Fruit fly (Drosophila melanogaster) whole organism, embryonic: ENCODE results near the gene lectin-37Da.

ENCODE experiments used
- BtbVII ChIP-seq: fragments of 200-800 bp; sonication (Bioruptor generic); optimal IDR thresholded peaks from 3 replicates; lab custom pipeline; 2017; ENCODE audit warnings: missing biosample characterization, mild to moderate bottlenecking, missing genetic modification characterization
- CG1024 ChIP-seq: fragments of 200-800 bp; sonication (Bioruptor generic); IDR thresholded peaks from 2 replicates; pipeline ENCODE4 v1.3.6; 2022; ENCODE audit warnings: missing biosample characterization, missing genetic modification characterization
- CG10431 ChIP-seq: fragments of 200-800 bp; sonication (Bioruptor generic); optimal IDR thresholded peaks from 3 replicates; lab custom pipeline; 2018; ENCODE audit warnings: missing biosample characterization, mild to moderate bottlenecking, missing genetic modification characterization
- CG11504 ChIP-seq: fragments of 200-800 bp; sonication (Bioruptor generic); optimal IDR thresholded peaks from 3 replicates; lab custom pipeline; 2019; ENCODE audit warnings: missing biosample characterization, mild to moderate bottlenecking, missing genetic modification characterization, moderate library complexity
- CG12769 ChIP-seq: fragments of 200-800 bp; sonication (Bioruptor generic); optimal IDR thresholded peaks from 2 replicates; lab custom pipeline; 2019; ENCODE audit warnings: missing biosample characterization, mild to moderate bottlenecking, missing genetic modification characterization, moderate library complexity
- CG13894 ChIP-seq: fragments of 200-800 bp; sonication (Bioruptor generic); optimal IDR thresholded peaks from 3 replicates; lab custom pipeline; 2018; ENCODE audit warnings: missing biosample characterization, mild to moderate bottlenecking, missing genetic modification characterization, moderate library complexity
- CG14014 ChIP-seq: fragments of 200-800 bp; sonication (Bioruptor generic); IDR thresholded peaks from 2 replicates; pipeline ENCODE4 v1.3.6; 2022; ENCODE audit warnings: missing biosample characterization, missing genetic modification characterization
- CG1603 ChIP-seq: fragments of 200-800 bp; sonication (Bioruptor generic); optimal IDR thresholded peaks from 2 replicates; lab custom pipeline; 2019; ENCODE audit warnings: missing biosample characterization, mild to moderate bottlenecking, missing genetic modification characterization, moderate library complexity
- CG2199 ChIP-seq: fragments of 200-800 bp; sonication (Bioruptor generic); IDR thresholded peaks from 3 replicates; pipeline ENCODE4 v1.3.6; 2022; ENCODE audit warnings: missing biosample characterization, missing genetic modification characterization
- CG33213 ChIP-seq: fragments of 200-800 bp; sonication (Bioruptor generic); optimal IDR thresholded peaks from 3 replicates; lab custom pipeline; 2016; ENCODE audit warnings: missing biosample characterization, missing genetic modification characterization
- CG34376 ChIP-seq: fragments of 200-800 bp; sonication (Bioruptor generic); optimal IDR thresholded peaks from 2 replicates; lab custom pipeline; 2018; ENCODE audit warnings: missing biosample characterization, mild to moderate bottlenecking, missing genetic modification characterization
- CG4282 ChIP-seq: fragments of 200-800 bp; sonication (Bioruptor generic); optimal IDR thresholded peaks from 2 replicates; lab custom pipeline; 2016; ENCODE audit warnings: missing biosample characterization, missing genetic modification characterization
- CG7928 ChIP-seq: fragments of 200-800 bp; sonication (Bioruptor generic); optimal IDR thresholded peaks from 2 replicates; lab custom pipeline; 2017; ENCODE audit warnings: missing biosample characterization, mild to moderate bottlenecking, missing genetic modification characterization
- CG9932 ChIP-seq: fragments of 200-800 bp; sonication (Bioruptor generic); IDR thresholded peaks from 2 replicates; pipeline ENCODE4 v1.3.6; 2022; ENCODE audit warnings: missing biosample characterization, missing genetic modification characterization
- CTCF ChIP-seq: fragments of 200-800 bp; sonication (Bioruptor generic); optimal IDR thresholded peaks from 2 replicates; lab custom pipeline; 2017; ENCODE audit warnings: missing biosample characterization, mild to moderate bottlenecking, missing genetic modification characterization, moderate library complexity
- CrebB ChIP-seq: fragments of 200-800 bp; sonication (Bioruptor generic); optimal IDR thresholded peaks from 3 replicates; lab custom pipeline; 2018; ENCODE audit warnings: missing biosample characterization, mild to moderate bottlenecking, missing genetic modification characterization
- Dip3 ChIP-seq: fragments of 200-800 bp; sonication (Bioruptor generic); optimal IDR thresholded peaks from 3 replicates; lab custom pipeline; 2016; ENCODE audit warnings: missing biosample characterization, missing genetic modification characterization
- Ets65A ChIP-seq: fragments of 200-800 bp; sonication (Bioruptor generic); peaks from one replicate; lab custom pipeline; 2016; ENCODE audit warnings: missing biosample characterization, missing genetic modification characterization
- Hey ChIP-seq: fragments of 200-800 bp; sonication (Bioruptor generic); optimal IDR thresholded peaks from 3 replicates; lab custom pipeline; 2018; ENCODE audit warnings: missing biosample characterization, mild to moderate bottlenecking, missing genetic modification characterization
- Med ChIP-seq: fragments of 200-800 bp; sonication (Bioruptor generic); peaks from one replicate; lab custom pipeline; 2016; ENCODE audit warnings: missing biosample characterization, missing genetic modification characterization, mild to moderate bottlenecking, inconsistent platforms, moderate library complexity
- Mrtf ChIP-seq: fragments of 200-800 bp; sonication (Bioruptor generic); IDR thresholded peaks from 3 replicates; pipeline ENCODE4 v1.3.6; 2022; ENCODE audit warnings: missing biosample characterization, missing genetic modification characterization
- Pdp1 ChIP-seq, 2 experiments: fragments of 200-800 bp; sonication (Bioruptor generic); optimal IDR thresholded peaks; 3 replicates each; lab custom pipeline; 2016; ENCODE audit warnings: missing biosample characterization in 2 of 2, missing genetic modification characterization in 2 of 2, mild to moderate bottlenecking in 1 of 2, moderate library complexity in 1 of 2
- Ptx1 ChIP-seq: fragments of 200-800 bp; sonication (Bioruptor generic); IDR thresholded peaks from 2 replicates; pipeline ENCODE4 v1.3.6; 2022; ENCODE audit warnings: missing biosample characterization, missing genetic modification characterization
- Rfx ChIP-seq: fragments of 200-800 bp; sonication (Bioruptor generic); IDR thresholded peaks from 2 replicates; pipeline ENCODE4 v1.3.6; 2022; ENCODE audit warnings: missing biosample characterization, missing genetic modification characterization
- abd-A ChIP-seq: fragments of 200-800 bp; sonication (Bioruptor generic); optimal IDR thresholded peaks from 3 replicates; lab custom pipeline; 2019; ENCODE audit warnings: missing biosample characterization, mild to moderate bottlenecking, missing genetic modification characterization, moderate library complexity
- bsh ChIP-seq, 2 experiments: fragments of 200-800 bp; sonication (Bioruptor generic); optimal IDR thresholded peaks; 2 replicates each; lab custom pipeline; 2017 to 2018; ENCODE audit warnings: mild to moderate bottlenecking in 2 of 2, missing biosample characterization in 2 of 2, missing genetic modification characterization in 2 of 2, moderate library complexity in 1 of 2
- chinmo ChIP-seq: fragments of 200-800 bp; sonication (Bioruptor generic); IDR thresholded peaks from 4 replicates; pipeline ENCODE4 v1.3.6; 2022; ENCODE audit warnings: missing biosample characterization, missing genetic modification characterization; ENCODE audit not compliant: partially characterized antibody
- croc ChIP-seq: fragments of 200-800 bp; sonication (Bioruptor generic); conservative IDR thresholded peaks from 3 replicates; pipeline ENCODE4 v1.3.6; 2022; ENCODE audit warnings: missing biosample characterization, missing genetic modification characterization
- dan ChIP-seq: fragments of 200-800 bp; sonication (Bioruptor generic); IDR thresholded peaks from 2 replicates; pipeline ENCODE4 v1.3.6; 2022; ENCODE audit warnings: missing biosample characterization, missing genetic modification characterization
- ftz-f1 ChIP-seq: fragments of 200-800 bp; sonication (Bioruptor generic); optimal IDR thresholded peaks from 2 replicates; lab custom pipeline; 2016; ENCODE audit warnings: missing biosample characterization, missing genetic modification characterization
- gem ChIP-seq: fragments of 200-800 bp; sonication (Bioruptor generic); optimal IDR thresholded peaks from 2 replicates; lab custom pipeline; 2019; ENCODE audit warnings: missing biosample characterization, mild to moderate bottlenecking, missing genetic modification characterization, moderate library complexity
- hkb ChIP-seq, 2 experiments: fragments of 200-800 bp in 1 of 2; fragments of >200 bp in 1 of 2; sonication (Bioruptor generic) in 1 of 2; IDR thresholded peaks in 1 of 2; optimal IDR thresholded peaks in 1 of 2; 2 replicates each; pipeline versions ENCODE4 v1.3.6 to Lab custom; 2017 to 2022; ENCODE audit warnings: missing biosample characterization in 1 of 2, missing genetic modification characterization in 1 of 2
- lbe ChIP-seq: fragments of 200-800 bp; sonication (Bioruptor generic); optimal IDR thresholded peaks from 2 replicates; lab custom pipeline; 2016; ENCODE audit warnings: missing biosample characterization, mild to moderate bottlenecking, missing genetic modification characterization
- nom ChIP-seq: fragments of 200-800 bp; sonication (Bioruptor generic); optimal IDR thresholded peaks from 2 replicates; lab custom pipeline; 2017; ENCODE audit warnings: missing biosample characterization, missing genetic modification characterization, mild to moderate bottlenecking, moderate library complexity, missing genetic modification reagents
- oc ChIP-seq: fragments of 200-800 bp; sonication (Bioruptor generic); optimal IDR thresholded peaks from 2 replicates; lab custom pipeline; 2018; ENCODE audit warnings: missing biosample characterization, mild to moderate bottlenecking, missing genetic modification characterization, moderate library complexity
- sd ChIP-seq: fragments of 200-800 bp; sonication (Bioruptor generic); optimal IDR thresholded peaks from 3 replicates; lab custom pipeline; 2018; ENCODE audit warnings: missing biosample characterization, mild to moderate bottlenecking, missing genetic modification characterization, moderate library complexity
- sens ChIP-seq: fragments of 200-800 bp; sonication (Bioruptor generic); peaks from one replicate; lab custom pipeline; 2016; ENCODE audit warnings: missing biosample characterization, missing genetic modification characterization
- sug ChIP-seq: fragments of 200-800 bp; optimal IDR thresholded peaks from 2 replicates; lab custom pipeline; 2019; ENCODE audit warnings: missing biosample characterization, mild to moderate bottlenecking, missing genetic modification characterization, moderate library complexity
- vfl ChIP-seq: fragments of 200-800 bp; sonication (Bioruptor generic); optimal IDR thresholded peaks from 2 replicates; lab custom pipeline; 2016; ENCODE audit warnings: missing biosample characterization, missing genetic modification characterization
- vvl ChIP-seq: fragments of 200-800 bp; sonication (Bioruptor generic); IDR thresholded peaks from 2 replicates; pipeline ENCODE4 v1.3.6; 2022; ENCODE audit warnings: missing biosample characterization, missing genetic modification characterization

lectin-37Da gene

dm6 chr2L:19378620-19379019, 39.5 kb upstream of the lectin-37Da start (continued):
- 0 out of 3 replicates have a peak, but pooled peaks have one; percentile 56 for TF ChIP-seq CG2199
- no peak for TF ChIP-seq CG7928 (GFP tag; lab: Kevin White, UChicago)
- peak; percentile 83 for TF ChIP-seq Ets65A (GFP tag; lab: Kevin White, UChicago)
- no peak for TF ChIP-seq CG4282 (GFP tag; lab: Kevin White, UChicago)
- TF ChIP-seq CG14014 (GFP tag; lab: Robert Waterston, UW) = no peak
- TF ChIP-seq lbe (GFP tag; lab: Kevin White, UChicago) = no peak

DNA sequence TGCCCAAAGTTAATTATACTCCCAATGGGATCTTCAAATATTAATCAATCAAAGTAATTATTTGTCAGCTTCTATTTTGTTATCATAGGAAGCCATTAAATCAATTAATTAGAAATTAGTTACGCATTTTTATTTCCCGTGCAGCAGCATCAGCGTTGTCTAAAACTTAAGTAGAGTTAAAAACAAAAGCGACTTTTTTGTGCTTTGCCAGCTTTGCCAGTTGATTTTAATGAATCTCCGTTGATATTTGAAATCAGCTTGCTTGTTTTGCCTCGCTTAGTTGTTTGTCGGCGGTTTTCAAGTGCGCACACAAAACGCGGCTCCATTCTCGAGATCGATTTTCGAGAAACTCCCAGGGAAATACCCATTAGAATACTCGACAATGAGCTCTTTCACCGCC, 37.5 kb upstream of the lectin-37Da start, which contains the start of gene CG17350:
TSS of gene CG17350 (plus strand) at position 301 of the 400 bp plus-strand sequence.
- TF ChIP-seq CG11504 (tag; lab: Kevin White, UChicago) (peak; percentile 10), sens (GFP tag; lab: Kevin White, UChicago) (peak; percentile 35), gem (tag; lab: Kevin White, UChicago) (peak; percentile 8), Med (GFP tag; lab: Kevin White, UChicago) (peak; percentile 38), CG1603 (tag; lab: Kevin White, UChicago) (no peak), hkb (optimal IDR thresholded peaks at IDR 0.05; lab: Kevin White, UChicago) (no peak), hkb (GFP tag; IDR thresholded peaks at IDR 0.05; lab: Robert Waterston, UW) (no peak)

DNA sequence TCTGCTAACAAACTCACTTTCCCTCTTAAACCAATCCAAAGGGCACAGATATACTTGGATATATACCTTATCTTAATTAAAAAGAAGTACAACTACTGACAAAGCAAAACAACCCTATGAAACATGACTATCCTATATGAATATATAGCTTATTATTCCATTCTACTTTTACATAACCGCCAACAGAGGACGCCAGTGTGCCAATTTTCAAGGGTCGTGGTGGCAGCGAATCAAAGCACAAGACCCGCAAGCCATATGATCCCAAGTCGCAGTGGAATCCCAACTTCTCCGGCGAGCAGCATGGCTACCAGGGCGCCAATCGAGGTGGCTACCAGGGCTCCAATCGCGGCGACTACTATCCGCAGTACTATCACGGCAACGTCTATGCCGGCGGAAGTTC, 35.8 kb upstream of the lectin-37Da start:
- TF ChIP-seq vfl (GFP tag; lab: Kevin White, UChicago) (no peak), sens (GFP tag; lab: Kevin White, UChicago) (peak; percentile 24), CG2199 (0 out of 3 replicates have a peak, but pooled peaks have one; percentile 32), CTCF (GFP tag; lab: Kevin White, UChicago) (peak; percentile 82), nom (no peak), Rfx (GFP tag; lab: Robert Waterston, UW) (peak; percentile 27; the same call in 1 of the 2 replicates), oc (tag; lab: Kevin White, UChicago) (no peak)

DNA sequence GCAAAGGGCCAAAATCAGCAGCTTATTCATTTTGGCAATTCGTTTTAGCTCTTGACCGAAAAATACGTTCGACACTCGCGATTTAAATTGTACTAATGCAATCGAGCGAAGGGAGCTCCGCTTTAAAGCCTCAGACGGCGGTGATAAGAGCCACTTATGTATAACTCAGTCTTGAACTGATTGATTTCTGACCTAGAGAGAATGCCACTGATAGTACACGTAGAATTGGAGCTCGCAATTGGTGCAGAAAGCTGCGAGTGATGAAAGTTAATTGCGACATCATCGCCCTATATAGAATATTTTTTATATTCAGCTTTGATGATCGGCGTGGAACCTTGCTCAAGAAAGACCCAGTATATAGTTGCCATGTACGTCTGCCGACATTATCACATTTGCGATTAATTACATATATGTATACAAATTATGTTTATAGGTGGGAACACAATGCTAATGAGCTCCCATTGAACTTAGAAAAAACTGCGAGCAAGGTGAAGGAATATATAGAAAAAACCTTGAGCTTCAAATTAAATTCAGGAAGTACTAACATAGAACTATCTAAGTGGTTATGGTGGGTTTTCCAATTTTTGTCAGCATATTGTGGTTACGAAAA, 31.9 kb upstream of the lectin-37Da start, which contains the start of gene fon:
TSS of gene fon (minus strand) at position 100 of the 610 bp plus-strand sequence.
- TF ChIP-seq ftz-f1 (no peak), CG9932 (GFP tag; lab: Robert Waterston, UW) (no peak), chinmo (GFP tag; lab: Robert Waterston, UW) (0 out of 4 replicates have a peak, but pooled peaks have one; percentile 25), CG34376 (GFP tag; lab: Kevin White, UChicago) (peak; percentile 76), vfl (GFP tag; lab: Kevin White, UChicago) (no peak), Pdp1 (GFP tag; optimal IDR thresholded peaks at IDR 0.05; lab: Kevin White, UChicago) (peak in 1 of 2 experiments; percentile 57), sug (tag; lab: Kevin White, UChicago) (peak; percentile 4), Med (GFP tag; lab: Kevin White, UChicago) (peak; percentile 25)

dm6 chr2L:19388966-19389365, 29.2 kb upstream of the lectin-37Da start:
- TF ChIP-seq vvl (GFP tag; lab: Robert Waterston, UW) (peak; percentile 48; the same call in 1 of the 2 replicates), dan (no peak), CrebB (tag; lab: Kevin White, UChicago) (no peak), BtbVII (GFP tag; lab: Kevin White, UChicago) (no peak), CG12769 (tag; lab: Kevin White, UChicago) (peak; percentile 35), CG10431 (GFP tag; lab: Kevin White, UChicago) (no peak), croc (GFP tag; lab: Robert Waterston, UW) (no peak), Mrtf (no peak), Dip3 (no peak), Med (GFP tag; lab: Kevin White, UChicago) (peak; percentile 48), CG13894 (tag; lab: Kevin White, UChicago) (peak; percentile 76), sens (GFP tag; lab: Kevin White, UChicago) (peak; percentile 54), sd (peak; percentile 27), Hey (tag; lab: Kevin White, UChicago) (no peak), CG1024 (GFP tag; lab: Robert Waterston, UW) (no peak), Ptx1 (GFP tag; lab: Robert Waterston, UW) (no peak), bsh (GFP tag; optimal IDR thresholded peaks at IDR 0.05; lab: Kevin White, UChicago) (no peak), CG33213 (GFP tag; lab: Kevin White, UChicago) (no peak), abd-A (tag; lab: Kevin White, UChicago) (peak; percentile 20)
